Worm (Caenorhabditis elegans) whole organism, late embryonic: ENCODE results near the gene rab-39.

ENCODE experiments used
- T23F11.4 ChIP-seq: fragments of 200-800 bp; sonication (Bioruptor generic); optimal IDR thresholded peaks from 2 replicates; lab custom pipeline; 2018; ENCODE audit warnings: mild to moderate bottlenecking, missing genetic modification characterization, missing compliant biosample characterization
- ceh-30 ChIP-seq: fragments of 150-350 bp; optimal IDR thresholded peaks from 2 replicates; lab custom pipeline; 2014; ENCODE audit warnings: missing biosample characterization, missing genetic modification characterization
- ceh-6 ChIP-seq: fragments of 200-800 bp; sonication (Bioruptor generic); optimal IDR thresholded peaks from 2 replicates; lab custom pipeline; 2018; ENCODE audit warnings: mild to moderate bottlenecking, missing genetic modification characterization, missing compliant biosample characterization
- fax-1 ChIP-seq: sonication (generic microtip); optimal IDR thresholded peaks from 2 replicates; lab custom pipeline; 2016; ENCODE audit warnings: missing genotype, missing genetic modification characterization, missing compliant biosample characterization
- fkh-10 ChIP-seq: fragments of 150-350 bp; optimal IDR thresholded peaks from 2 replicates; lab custom pipeline; 2014; ENCODE audit warnings: missing biosample characterization, missing genetic modification reagents, missing genetic modification characterization
- hlh-8 ChIP-seq: sonication (generic microtip); optimal IDR thresholded peaks from 2 replicates; lab custom pipeline; 2016; ENCODE audit warnings: missing genotype, missing genetic modification characterization, missing compliant biosample characterization
- lin-11 ChIP-seq: fragments of 200-800 bp; sonication (Bioruptor generic); optimal IDR thresholded peaks from 2 replicates; lab custom pipeline; 2018; ENCODE audit warnings: mild to moderate bottlenecking, missing genetic modification characterization, missing compliant biosample characterization
- npax-4 ChIP-seq: sonication (generic microtip); optimal IDR thresholded peaks from 2 replicates; lab custom pipeline; 2016; ENCODE audit warnings: missing genetic modification characterization, missing compliant biosample characterization
- rnt-1 ChIP-seq: sonication (generic microtip); optimal IDR thresholded peaks from 2 replicates; lab custom pipeline; 2016; ENCODE audit warnings: missing genetic modification characterization, missing compliant biosample characterization
- sox-4 ChIP-seq: sonication (generic microtip); optimal IDR thresholded peaks from 2 replicates; lab custom pipeline; 2017; ENCODE audit warnings: mild to moderate bottlenecking, missing genetic modification characterization, inconsistent platforms, missing compliant biosample characterization

- no peak for TF ChIP-seq fax-1 (tag; lab: Kevin White, UChicago)
- TF ChIP-seq sox-4 (tag; lab: Kevin White, UChicago) = no peak
- TF ChIP-seq rnt-1 (tag; lab: Kevin White, UChicago) = no peak
- TF ChIP-seq ceh-30 (tag; lab: Kevin White, UChicago) = no peak
- no peak for TF ChIP-seq ceh-6 (GFP tag; lab: Kevin White, UChicago)
- TF ChIP-seq T23F11.4 (GFP tag; lab: Kevin White, UChicago) = no peak
- no peak for TF ChIP-seq fkh-10 (GFP tag; lab: Kevin White, UChicago)
- TF ChIP-seq hlh-8 (tag; lab: Kevin White, UChicago) = no peak
- TF ChIP-seq npax-4 (tag; lab: Kevin White, UChicago) = no peak
- TF ChIP-seq lin-11 (tag; lab: Kevin White, UChicago) = no peak
Measured at ce11 chrII:9310794-9311193, 11.9 kb downstream of the rab-39 start.
